Fruit fly (Drosophila melanogaster) whole organism, wandering third instar larva: ENCODE results near the gene CkIIalpha-i1.

Source experiments
- Abd-B ChIP-seq: fragments of >200 bp; optimal IDR thresholded peaks from 2 replicates; lab custom pipeline; 2017; ENCODE audit warnings: missing biosample characterization, missing genetic modification characterization
- CG9705 ChIP-seq: fragments of 200-800 bp; sonication (Bioruptor generic); optimal IDR thresholded peaks from 2 replicates; lab custom pipeline; 2018; ENCODE audit warnings: missing biosample characterization, mild to moderate bottlenecking, missing genetic modification characterization
- Dfd ChIP-seq: fragments of >200 bp; optimal IDR thresholded peaks from 2 replicates; lab custom pipeline; 2017; ENCODE audit warnings: missing biosample characterization, missing genetic modification characterization
- Dif ChIP-seq: fragments of 200-275, 200-300 bp; sonication (Bioruptor generic); optimal IDR thresholded peaks from 2 replicates; lab custom pipeline; 2018; ENCODE audit warnings: missing biosample characterization, missing genetic modification characterization; ENCODE audit not compliant: partially characterized antibody
- GATAd ChIP-seq: sonication (Bioruptor generic); optimal IDR thresholded peaks from 2 replicates; lab custom pipeline; 2016; ENCODE audit warnings: missing biosample characterization, missing genetic modification characterization
- HLH106 ChIP-seq: fragments of 200-800 bp; optimal IDR thresholded peaks from 3 replicates; lab custom pipeline; 2019; ENCODE audit warnings: missing biosample characterization, mild to moderate bottlenecking, missing genetic modification characterization, moderate library complexity
- Hnf4 ChIP-seq: fragments of 200-800 bp; sonication (Bioruptor generic); optimal IDR thresholded peaks from 2 replicates; lab custom pipeline; 2016; ENCODE audit warnings: missing biosample characterization, mild to moderate bottlenecking, missing genetic modification characterization
- Hr78 ChIP-seq: fragments of >200 bp; optimal IDR thresholded peaks from 2 replicates; lab custom pipeline; 2017; ENCODE audit warnings: missing biosample characterization, missing genetic modification characterization
- Hr83 ChIP-seq: fragments of 200-300 bp; sonication (Bioruptor generic); optimal IDR thresholded peaks from 2 replicates; lab custom pipeline; 2016; ENCODE audit warnings: missing biosample characterization, mild to moderate bottlenecking, missing genetic modification characterization, moderate library complexity; ENCODE audit not compliant: poor library complexity, severe bottlenecking
- Jra ChIP-seq: sonication (Bioruptor generic); optimal IDR thresholded peaks from 2 replicates; lab custom pipeline; 2016; ENCODE audit warnings: missing biosample characterization, missing genetic modification characterization
- Mio ChIP-seq: sonication (Bioruptor generic); optimal IDR thresholded peaks from 2 replicates; lab custom pipeline; 2016; ENCODE audit warnings: missing biosample characterization, missing genetic modification characterization
- Myc ChIP-seq: fragments of >200 bp; optimal IDR thresholded peaks from 2 replicates; lab custom pipeline; 2017
- N ChIP-seq: fragments of >200 bp; optimal IDR thresholded peaks from 2 replicates; lab custom pipeline; 2018; ENCODE audit warnings: missing biosample characterization, missing external identifiers, missing genetic modification characterization
- OdsH ChIP-seq: fragments of 200-800 bp; sonication (Bioruptor generic); optimal IDR thresholded peaks from 2 replicates; lab custom pipeline; 2016; ENCODE audit warnings: missing biosample characterization, mild to moderate bottlenecking, missing genetic modification characterization
- Rel ChIP-seq, 2 experiments: fragments of 200-800 bp; sonication (Bioruptor generic) in 1 of 2; optimal IDR thresholded peaks; 2 replicates in 1 of 2; 3 replicates in 1 of 2; lab custom pipeline; 2016 to 2019; ENCODE audit warnings: mild to moderate bottlenecking in 2 of 2, missing biosample characterization in 2 of 2, missing genetic modification characterization in 2 of 2, moderate library complexity in 1 of 2
- Sp1 ChIP-seq: fragments of 200-800 bp; sonication (Bioruptor generic); optimal IDR thresholded peaks from 3 replicates; lab custom pipeline; 2019; ENCODE audit warnings: missing biosample characterization, mild to moderate bottlenecking, missing genetic modification characterization, moderate library complexity
- Vsx2 ChIP-seq: fragments of 200-300, 225-300 bp; sonication (Bioruptor generic); optimal IDR thresholded peaks from 2 replicates; lab custom pipeline; 2018; ENCODE audit warnings: missing biosample characterization, missing genetic modification characterization; ENCODE audit not compliant: partially characterized antibody
- br ChIP-seq: fragments of 200-800 bp; sonication (Bioruptor generic); optimal IDR thresholded peaks from 2 replicates; lab custom pipeline; 2016; ENCODE audit warnings: missing biosample characterization, missing genetic modification characterization
- brk ChIP-seq: fragments of 200-800 bp; sonication (Bioruptor generic); optimal IDR thresholded peaks from 2 replicates; lab custom pipeline; 2016; ENCODE audit warnings: missing biosample characterization, mild to moderate bottlenecking, missing genetic modification characterization
- dl ChIP-seq, 2 experiments: fragments of 175-275, 200-275 bp in 1 of 2; fragments of 200-275 bp in 1 of 2; sonication (Bioruptor generic); optimal IDR thresholded peaks; lab custom pipeline; 2018; ENCODE audit warnings: mild to moderate bottlenecking in 2 of 2, missing biosample characterization in 2 of 2, missing genetic modification characterization in 2 of 2, moderate library complexity in 2 of 2; ENCODE audit not compliant: partially characterized antibody in 2 of 2, insufficient read depth in 1 of 2
- dmrt93B ChIP-seq: fragments of 200-800 bp; sonication (Bioruptor generic); optimal IDR thresholded peaks from 2 replicates; lab custom pipeline; 2018; ENCODE audit warnings: missing biosample characterization, mild to moderate bottlenecking, missing genetic modification characterization
- dsf ChIP-seq: sonication (Bioruptor generic); optimal IDR thresholded peaks from 2 replicates; lab custom pipeline; 2016; ENCODE audit warnings: missing biosample characterization, missing genetic modification characterization, borderline replicate concordance
- ey ChIP-seq: fragments of 200-800 bp; sonication (Bioruptor generic); optimal IDR thresholded peaks from 2 replicates; lab custom pipeline; 2016; ENCODE audit warnings: missing biosample characterization, missing genetic modification characterization
- foxo ChIP-seq, 2 experiments: fragments of 200-800 bp; sonication (Bioruptor generic); optimal IDR thresholded peaks; 2 replicates in 1 of 2; 3 replicates in 1 of 2; lab custom pipeline; 2016 to 2017; ENCODE audit warnings: missing biosample characterization in 2 of 2, missing genetic modification characterization in 2 of 2
- fru ChIP-seq: fragments of 200-800 bp; sonication (Bioruptor generic); optimal IDR thresholded peaks from 3 replicates; lab custom pipeline; 2016; ENCODE audit warnings: missing biosample characterization, mild to moderate bottlenecking, missing genetic modification characterization
- h ChIP-seq: fragments of 200-800 bp; sonication (Bioruptor generic); optimal IDR thresholded peaks from 3 replicates; lab custom pipeline; 2016; ENCODE audit warnings: missing biosample characterization, mild to moderate bottlenecking, missing genetic modification characterization
- jim ChIP-seq: fragments of 175-275, 200-325 bp; sonication (Bioruptor generic); optimal IDR thresholded peaks from 2 replicates; lab custom pipeline; 2016; ENCODE audit warnings: missing biosample characterization, mild to moderate bottlenecking, missing genetic modification characterization
- lola ChIP-seq: fragments of >200 bp; optimal IDR thresholded peaks from 2 replicates; lab custom pipeline; 2017; ENCODE audit warnings: missing biosample characterization, missing genetic modification characterization
- pan ChIP-seq: fragments of >200 bp; optimal IDR thresholded peaks from 2 replicates; lab custom pipeline; 2017
- psq ChIP-seq: fragments of 200-800 bp; sonication (Bioruptor generic); optimal IDR thresholded peaks from 3 replicates; lab custom pipeline; 2017; ENCODE audit warnings: missing biosample characterization, mild to moderate bottlenecking, missing genetic modification characterization, moderate library complexity
- rgr ChIP-seq: fragments of 200-800 bp; sonication (Bioruptor generic); optimal IDR thresholded peaks from 3 replicates; lab custom pipeline; 2016; ENCODE audit warnings: missing biosample characterization, mild to moderate bottlenecking, missing genetic modification characterization
- sage ChIP-seq: fragments of 200-800 bp; sonication (Bioruptor generic); optimal IDR thresholded peaks from 2 replicates; lab custom pipeline; 2016; ENCODE audit warnings: missing biosample characterization, mild to moderate bottlenecking, missing genetic modification characterization
- sv ChIP-seq: fragments of 200-800 bp; sonication (Bioruptor generic); optimal IDR thresholded peaks from 3 replicates; lab custom pipeline; 2016; ENCODE audit warnings: missing biosample characterization, missing genetic modification characterization
- usp ChIP-seq: fragments of >200 bp; optimal IDR thresholded peaks from 2 replicates; lab custom pipeline; 2017; ENCODE audit warnings: missing biosample characterization, missing genetic modification characterization
- woc ChIP-seq: sonication (Bioruptor generic); optimal IDR thresholded peaks from 2 replicates; lab custom pipeline; 2016; ENCODE audit warnings: missing biosample characterization, mild to moderate bottlenecking, missing genetic modification characterization

CkIIalpha-i1 gene

DNA sequence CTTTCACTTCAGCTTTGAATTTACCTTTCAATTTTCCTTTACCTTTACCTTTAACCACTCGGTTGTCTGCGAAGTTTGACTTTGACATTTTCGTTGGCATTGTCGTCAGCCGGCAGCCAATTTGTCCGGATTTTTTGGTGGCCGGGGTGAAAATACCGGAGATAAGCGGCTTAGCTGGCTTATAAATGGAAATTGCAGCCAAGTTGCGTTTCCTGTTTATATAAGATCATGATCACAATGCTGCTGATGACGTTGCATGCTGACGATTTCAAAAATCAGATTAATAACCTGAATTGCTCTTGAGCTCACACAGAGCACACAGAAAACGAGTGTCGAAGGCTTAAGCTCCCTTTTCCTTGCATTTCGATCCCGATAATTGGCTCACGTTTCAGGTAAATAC lies 38.9 kb upstream of the CkIIalpha-i1 start:
- TF ChIP-seq Vsx2 (GFP tag; lab: Kevin White, UChicago) (no peak), ey (GFP tag; lab: Kevin White, UChicago) (no peak), lola (GFP tag; lab: Kevin White, UChicago) (no peak), Dif (GFP tag; lab: Kevin White, UChicago) (no peak), dl (GFP tag; optimal IDR thresholded peaks at IDR 0.05; lab: Kevin White, UChicago; ENCODE audit: insufficient read depth in 1 of 2, partially characterized antibody in 2 of 2) (no peak)

DNA sequence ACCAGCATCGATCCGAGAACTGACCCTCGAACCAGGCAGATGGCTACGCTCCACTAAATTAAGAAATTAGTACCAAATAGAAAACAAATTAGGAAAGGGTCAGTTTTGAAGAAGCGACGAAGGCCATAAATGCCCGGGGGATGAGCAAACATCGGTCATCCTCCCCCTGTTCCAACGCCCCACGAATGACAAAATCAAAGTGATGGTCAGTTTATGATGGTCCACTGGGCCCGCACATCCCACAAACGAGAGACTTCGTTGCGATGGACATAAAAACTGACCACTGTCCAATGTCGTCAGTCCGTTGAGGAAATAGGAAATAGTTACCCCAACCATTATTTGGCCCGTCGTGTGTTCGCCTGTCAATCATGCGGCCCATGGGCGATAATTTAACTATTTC lies 37.8 kb upstream of the CkIIalpha-i1 start:
- no peak for TF ChIP-seq h (GFP tag; lab: Kevin White, UChicago)
- no peak for TF ChIP-seq Abd-B (GFP tag; lab: Kevin White, UChicago)
- TF ChIP-seq CG9705 (GFP tag; lab: Kevin White, UChicago) = no peak
- TF ChIP-seq dsf (GFP tag; lab: Kevin White, UChicago) = no peak
- TF ChIP-seq, all 38 proteins: peak for 0

DNA sequence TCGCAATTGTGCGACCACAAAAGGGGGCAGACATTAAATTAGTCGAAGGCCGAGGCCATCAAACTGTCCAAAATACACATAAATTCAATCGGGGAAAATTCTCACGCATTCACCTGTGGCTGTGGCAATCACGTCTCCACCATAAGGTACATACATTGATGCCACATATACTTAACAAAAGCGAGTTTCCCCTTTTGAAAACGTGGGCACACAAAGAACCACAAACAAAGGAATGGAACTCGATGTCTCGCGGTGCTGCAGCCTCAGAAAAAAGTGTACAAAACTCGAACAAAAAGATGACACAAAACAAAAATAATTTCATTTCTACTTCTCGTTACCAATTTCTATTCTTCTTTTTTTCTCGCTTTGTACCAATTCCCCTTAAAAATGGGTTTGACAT lies 31.4 kb upstream of the CkIIalpha-i1 start:
- TF ChIP-seq Dfd (GFP tag; lab: Kevin White, UChicago) = no peak
- TF ChIP-seq GATAd (GFP tag; lab: Kevin White, UChicago) = no peak
- no peak for TF ChIP-seq N (GFP tag; lab: Kevin White, UChicago)
- TF ChIP-seq h (GFP tag; lab: Kevin White, UChicago) = no peak
- TF ChIP-seq rgr = no peak
- TF ChIP-seq HLH106 (tag; lab: Kevin White, UChicago) = no peak
- TF ChIP-seq Jra (GFP tag; lab: Kevin White, UChicago) = no peak
- no peak for TF ChIP-seq Hr83 (GFP tag; lab: Kevin White, UChicago)
- TF ChIP-seq ey (GFP tag; lab: Kevin White, UChicago) = no peak
- no peak for TF ChIP-seq woc (GFP tag; lab: Kevin White, UChicago)
- no peak for TF ChIP-seq foxo (GFP tag; optimal IDR thresholded peaks at IDR 0.05; lab: Kevin White, UChicago)
- TF ChIP-seq sv = no peak
- TF ChIP-seq psq = no peak
- TF ChIP-seq Hr78 (GFP tag; lab: Kevin White, UChicago) = no peak
- TF ChIP-seq, all 38 proteins: peak for 0

DNA sequence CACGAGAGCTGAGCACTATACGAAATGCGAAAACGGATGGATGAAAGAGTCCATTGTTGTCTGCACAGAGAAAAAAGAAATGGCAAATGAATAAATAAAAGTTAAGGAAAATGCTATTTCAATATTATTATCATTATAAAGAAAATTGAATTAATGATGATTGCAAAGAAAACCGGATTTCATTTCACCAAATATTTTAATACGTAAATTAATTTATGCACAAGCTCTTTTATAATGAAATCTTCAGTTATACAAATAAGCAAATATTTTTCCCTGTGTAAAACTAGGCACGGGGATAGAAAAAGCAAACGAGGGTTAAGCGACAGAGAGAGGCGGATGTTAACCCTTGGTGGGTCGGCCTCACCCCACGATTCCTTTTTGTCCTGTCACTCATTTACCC lies 29.4 kb upstream of the CkIIalpha-i1 start:
- TF ChIP-seq dl (GFP tag; optimal IDR thresholded peaks at IDR 0.05; lab: Kevin White, UChicago; ENCODE audit: insufficient read depth in 1 of 2, partially characterized antibody in 2 of 2) (no peak), dsf (GFP tag; lab: Kevin White, UChicago) (no peak), woc (GFP tag; lab: Kevin White, UChicago) (no peak), Dif (GFP tag; lab: Kevin White, UChicago) (no peak), brk (no peak), HLH106 (tag; lab: Kevin White, UChicago) (no peak), pan (lab: Kevin White, UChicago) (no peak), Rel (GFP tag; optimal IDR thresholded peaks at IDR 0.05; lab: Kevin White, UChicago) (no peak), Rel (tag; optimal IDR thresholded peaks at IDR 0.05; lab: Kevin White, UChicago) (no peak), psq (no peak), Sp1 (no peak)

DNA sequence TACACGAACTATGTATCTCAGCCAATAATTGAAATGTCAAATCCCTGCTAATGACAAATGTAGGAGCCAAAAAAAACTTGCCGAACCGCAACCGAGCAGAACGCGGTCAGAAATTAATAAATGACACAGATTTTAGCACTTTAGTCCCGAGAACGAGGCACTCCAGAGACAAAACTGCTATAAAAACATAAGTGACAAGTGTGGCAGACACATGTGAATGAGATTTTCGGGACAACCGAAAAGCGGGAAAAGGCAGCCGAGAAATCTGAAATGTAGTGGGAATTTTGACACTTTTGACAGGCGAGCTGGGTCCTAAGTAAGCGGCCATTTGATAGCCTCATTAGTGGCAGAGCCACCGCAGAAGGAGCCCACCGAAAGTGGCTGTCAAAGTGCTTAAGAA lies 25.7 kb upstream of the CkIIalpha-i1 start:
- no peak for TF ChIP-seq usp

DNA sequence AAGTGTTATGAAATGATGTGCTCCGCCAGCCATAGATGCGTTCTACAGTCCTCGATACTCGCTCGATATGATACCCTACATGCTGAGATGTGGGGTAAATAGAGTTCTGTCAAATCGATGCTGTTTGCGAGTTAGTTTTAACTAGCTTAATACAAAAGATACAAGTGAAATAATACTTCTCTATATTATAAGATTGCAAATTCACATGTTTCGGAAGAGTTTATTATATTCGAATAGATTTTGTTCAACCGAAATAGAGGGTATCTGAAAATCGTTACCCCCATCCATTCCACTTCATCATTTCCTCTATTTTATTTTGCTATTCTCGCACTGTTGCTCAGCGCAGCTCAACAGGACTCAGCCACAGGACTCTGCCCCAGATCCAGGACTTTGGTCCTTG lies 22.5 kb upstream of the CkIIalpha-i1 start:
- no peak for TF ChIP-seq Hr83 (GFP tag; lab: Kevin White, UChicago)
- TF ChIP-seq psq = no peak
- no peak for TF ChIP-seq jim (GFP tag; lab: Kevin White, UChicago)
- no peak for TF ChIP-seq br (GFP tag; lab: Kevin White, UChicago)
- TF ChIP-seq Mio (GFP tag; lab: Kevin White, UChicago) = no peak
- no peak for TF ChIP-seq sage (GFP tag; lab: Kevin White, UChicago)
- TF ChIP-seq Hnf4 (GFP tag; lab: Kevin White, UChicago) = no peak
- no peak for TF ChIP-seq OdsH (GFP tag; lab: Kevin White, UChicago)
- TF ChIP-seq Sp1 = no peak
- TF ChIP-seq pan (lab: Kevin White, UChicago) = no peak
- TF ChIP-seq Myc (lab: Kevin White, UChicago) = no peak
- TF ChIP-seq dmrt93B (GFP tag; lab: Kevin White, UChicago) = no peak
- TF ChIP-seq fru (GFP tag; lab: Kevin White, UChicago) = no peak
- no peak for TF ChIP-seq dsf (GFP tag; lab: Kevin White, UChicago)
